Worm (Caenorhabditis elegans) whole organism, L3 larva: ENCODE results near the gene clec-251.

Experiments used
- lin-39 ChIP-seq: fragments of 150-350 bp; optimal IDR thresholded peaks from 2 replicates; lab custom pipeline; 2018; ENCODE audit warnings: missing biosample characterization, missing genetic modification reagents, missing genetic modification characterization
- unc-39 ChIP-seq: sonication (generic microtip); optimal IDR thresholded peaks from 4 replicates; lab custom pipeline; 2017; ENCODE audit warnings: missing biosample characterization, missing genetic modification characterization

DNA sequence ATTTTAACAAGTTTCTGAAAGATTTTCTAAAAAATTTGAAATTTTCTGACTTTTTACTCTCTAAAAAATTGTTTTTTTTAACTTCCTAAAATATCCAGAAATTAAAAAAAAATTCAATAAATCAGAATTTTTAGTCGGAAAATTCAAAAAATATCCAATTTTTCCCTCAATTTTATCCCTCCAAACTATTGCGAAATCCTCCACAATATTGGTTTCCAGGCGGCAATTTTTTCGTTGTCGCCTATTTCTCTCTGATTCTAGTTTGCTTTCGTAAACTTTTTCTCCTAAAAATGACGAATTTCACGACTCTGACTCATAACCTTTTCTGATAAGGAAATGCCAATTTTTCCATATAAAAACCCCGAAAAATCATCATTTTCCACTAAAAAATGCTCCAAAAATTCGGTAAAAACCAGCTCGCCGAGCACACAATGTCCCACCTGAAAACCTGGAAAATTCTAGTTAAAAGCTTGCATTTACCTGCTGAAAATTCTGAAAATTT lies 40.7 kb upstream of the clec-251 start, which contains the start of gene Y17D7B.2:
- TF ChIP-seq lin-39 (tag; lab: Kevin White, UChicago) (no peak), unc-39 (tag; lab: Kevin White, UChicago) (no peak)
